Worm (Caenorhabditis elegans) whole organism, L4 larva: ENCODE measurements around the gene srlf-32.

Experiments
- ZK337.2 ChIP-seq: fragments of 200-800 bp; sonication (Bioruptor generic); IDR thresholded peaks from 2 replicates; pipeline ENCODE4 v1.3.6; 2022; ENCODE audit warnings: missing genetic modification reagents, missing genetic modification characterization, missing compliant biosample characterization
- aha-1 ChIP-seq: fragments of 150-350 bp; peaks from one replicate; lab custom pipeline; 2014; ENCODE audit warnings: missing biosample characterization, missing genetic modification characterization
- ama-1 ChIP-seq: fragments of 150-350 bp; optimal IDR thresholded peaks from 2 replicates; lab custom pipeline; 2014; ENCODE audit warnings: inconsistent platforms, mixed read lengths
- arid-1 ChIP-seq: fragments of 200-800 bp; sonication (Bioruptor generic); conservative IDR thresholded peaks from 2 replicates; pipeline ENCODE4 v1.3.6; 2022; ENCODE audit warnings: missing genetic modification reagents, missing genetic modification characterization, missing compliant biosample characterization
- attf-4 ChIP-seq: sonication (generic microtip); optimal IDR thresholded peaks from 3 replicates; lab custom pipeline; 2017; ENCODE audit warnings: missing biosample characterization, missing genetic modification characterization
- daf-12 ChIP-seq: fragments of 150-350 bp; optimal IDR thresholded peaks from 2 replicates; lab custom pipeline; 2014; ENCODE audit warnings: missing biosample characterization, missing genetic modification reagents, missing genetic modification characterization
- daf-16 ChIP-seq, 3 experiments: sonication (generic microtip); optimal IDR thresholded peaks; 2 replicates each; lab custom pipeline; 2016 to 2017; ENCODE audit warnings: missing genetic modification characterization in 3 of 3, missing genetic modification reagents in 3 of 3, mild to moderate bottlenecking in 2 of 3, missing compliant biosample characterization in 2 of 3, missing biosample characterization in 1 of 3, moderate library complexity in 1 of 3
- dmd-6 ChIP-seq: fragments of 200-800 bp; sonication (Bioruptor generic); IDR thresholded peaks from 2 replicates; pipeline ENCODE4 v1.3.6; 2022; ENCODE audit warnings: missing genetic modification reagents, missing genetic modification characterization, missing compliant biosample characterization
- dmd-9 ChIP-seq: fragments of 200-800 bp; sonication (Bioruptor generic); IDR thresholded peaks from 2 replicates; pipeline ENCODE4 v1.3.6; 2022; ENCODE audit warnings: missing genetic modification reagents, missing genetic modification characterization, missing compliant biosample characterization
- hif-1 ChIP-seq, 2 experiments: sonication (generic microtip); optimal IDR thresholded peaks; 2 replicates each; lab custom pipeline; 2016 to 2017; ENCODE audit warnings: missing compliant biosample characterization in 2 of 2, missing genetic modification characterization in 2 of 2, missing genetic modification reagents in 2 of 2, missing genotype in 2 of 2, mild to moderate bottlenecking in 1 of 2
- hlh-11 ChIP-seq: fragments of 200-800 bp; sonication (Bioruptor generic); optimal IDR thresholded peaks from 2 replicates; lab custom pipeline; 2018; ENCODE audit warnings: mild to moderate bottlenecking, missing genetic modification characterization, missing compliant biosample characterization
- hlh-30 ChIP-seq: sonication (generic microtip); optimal IDR thresholded peaks from 2 replicates; lab custom pipeline; 2017; ENCODE audit warnings: antibody characterized with exemption, mild to moderate bottlenecking, missing genetic modification characterization, missing compliant biosample characterization; ENCODE audit not compliant: insufficient read depth
- lim-7 ChIP-seq: fragments of 200-800 bp; sonication (Bioruptor generic); IDR thresholded peaks from 2 replicates; pipeline ENCODE4 v1.3.6; 2022; ENCODE audit warnings: missing genetic modification characterization, missing compliant biosample characterization
- lin-13 ChIP-seq: fragments of 150-350 bp; optimal IDR thresholded peaks from 2 replicates; lab custom pipeline; 2014; ENCODE audit warnings: missing biosample characterization, missing genetic modification reagents, missing genetic modification characterization
- lin-29 ChIP-seq: fragments of 200-800 bp; sonication (Bioruptor generic); IDR thresholded peaks from 2 replicates; pipeline ENCODE4 v1.3.6; 2022; ENCODE audit warnings: missing genetic modification reagents, missing genetic modification characterization, missing compliant biosample characterization
- lin-38 ChIP-seq: fragments of 200-800 bp; sonication (Bioruptor generic); IDR thresholded peaks from 2 replicates; pipeline ENCODE4 v1.3.6; 2022; ENCODE audit warnings: missing genetic modification reagents, missing genetic modification characterization, missing compliant biosample characterization
- lin-39 ChIP-seq: fragments of 150-350 bp; optimal IDR thresholded peaks from 2 replicates; lab custom pipeline; 2014; ENCODE audit warnings: missing biosample characterization, missing genetic modification reagents, missing genetic modification characterization
- lsy-2 ChIP-seq, 2 experiments: fragments of 150-350 bp in 1 of 2; sonication (generic microtip) in 1 of 2; optimal IDR thresholded peaks; 2 replicates each; lab custom pipeline; 2014 to 2017; ENCODE audit warnings: missing biosample characterization in 2 of 2, missing genetic modification characterization in 2 of 2
- madf-9 ChIP-seq: fragments of 200-800 bp; sonication (Bioruptor generic); conservative IDR thresholded peaks from 2 replicates; pipeline ENCODE4 v1.3.6; 2022; ENCODE audit warnings: missing genetic modification reagents, missing genetic modification characterization, missing compliant biosample characterization
- mdl-1 ChIP-seq, 2 experiments: fragments of 150-350 bp in 1 of 2; sonication (generic microtip) in 1 of 2; optimal IDR thresholded peaks; 2 replicates each; lab custom pipeline; 2014 to 2017; ENCODE audit warnings: missing biosample characterization in 2 of 2, missing genetic modification characterization in 2 of 2
- mxl-2 ChIP-seq: fragments of 200-800 bp; sonication (Bioruptor generic); conservative IDR thresholded peaks from 2 replicates; pipeline ENCODE4 v1.3.6; 2022; ENCODE audit warnings: missing genetic modification reagents, missing genetic modification characterization, missing compliant biosample characterization
- mxl-3 ChIP-seq: fragments of 200-800 bp; sonication (Bioruptor generic); optimal IDR thresholded peaks from 2 replicates; lab custom pipeline; 2018; ENCODE audit warnings: mild to moderate bottlenecking, missing genetic modification characterization, missing compliant biosample characterization
- nhr-102 ChIP-seq: sonication (generic microtip); optimal IDR thresholded peaks from 2 replicates; lab custom pipeline; 2016; ENCODE audit warnings: mild to moderate bottlenecking, missing genetic modification characterization, moderate library complexity, missing compliant biosample characterization
- nhr-42 ChIP-seq: fragments of 200-800 bp; sonication (Bioruptor generic); IDR thresholded peaks from 2 replicates; pipeline ENCODE4 v1.3.6; 2022; ENCODE audit warnings: missing genetic modification characterization, missing compliant biosample characterization
- nhr-48 ChIP-seq: sonication (generic microtip); optimal IDR thresholded peaks from 2 replicates; lab custom pipeline; 2016; ENCODE audit warnings: mild to moderate bottlenecking, missing genetic modification characterization, missing compliant biosample characterization
- nhr-76 ChIP-seq: fragments of 150-350 bp; optimal IDR thresholded peaks from 2 replicates; lab custom pipeline; 2014; ENCODE audit warnings: missing biosample characterization, missing genetic modification characterization
- pha-4 ChIP-seq, 2 experiments: fragments of 150-350 bp in 1 of 2; fragments of 200-800 bp in 1 of 2; sonication (Bioruptor generic) in 1 of 2; IDR thresholded peaks in 1 of 2; optimal IDR thresholded peaks in 1 of 2; 2 replicates each; pipeline versions ENCODE4 v1.3.6 to Lab custom; 2014 to 2022; ENCODE audit warnings: missing genetic modification characterization in 2 of 2, missing genetic modification reagents in 2 of 2, missing biosample characterization in 1 of 2, missing compliant biosample characterization in 1 of 2
- pqm-1 ChIP-seq: sonication (generic microtip); optimal IDR thresholded peaks from 2 replicates; lab custom pipeline; 2017; ENCODE audit warnings: missing biosample characterization, missing genetic modification characterization
- saeg-2 ChIP-seq: fragments of 200-800 bp; sonication (Bioruptor generic); IDR thresholded peaks from 2 replicates; pipeline ENCODE4 v1.3.6; 2022; ENCODE audit warnings: missing genetic modification reagents, missing genetic modification characterization, missing compliant biosample characterization
- set-16 ChIP-seq: fragments of 200-800 bp; sonication (Bioruptor generic); IDR thresholded peaks from 2 replicates; pipeline ENCODE4 v1.3.6; 2022; ENCODE audit warnings: missing genetic modification reagents, missing genetic modification characterization, missing compliant biosample characterization
- spr-1 ChIP-seq: sonication (generic microtip); optimal IDR thresholded peaks from 2 replicates; lab custom pipeline; 2016; ENCODE audit warnings: mild to moderate bottlenecking, missing genetic modification characterization, missing compliant biosample characterization
- tra-1 ChIP-seq: fragments of 200-800 bp; sonication (Bioruptor generic); IDR thresholded peaks from 2 replicates; pipeline ENCODE4 v1.3.6; 2022; ENCODE audit warnings: missing genetic modification reagents, missing genetic modification characterization, missing compliant biosample characterization
- unc-62 ChIP-seq, 3 experiments: fragments of 150-350 bp in 1 of 3; sonication (generic microtip); optimal IDR thresholded peaks in 2 of 3; peaks in 1 of 3; 1 replicate in 1 of 3; 2 replicates in 2 of 3; lab custom pipeline; 2014 to 2017; ENCODE audit warnings: missing biosample characterization in 3 of 3, missing genetic modification characterization in 3 of 3, missing genetic modification reagents in 3 of 3, missing genotype in 1 of 3
- vab-7 ChIP-seq: fragments of 200-800 bp; sonication (Bioruptor generic); IDR thresholded peaks from 2 replicates; pipeline ENCODE4 v1.3.6; 2022; ENCODE audit warnings: missing genetic modification reagents, missing genetic modification characterization, missing compliant biosample characterization
- zfp-3 ChIP-seq: fragments of 200-800 bp; sonication (Bioruptor generic); conservative IDR thresholded peaks from 2 replicates; pipeline ENCODE4 v1.3.6; 2022; ENCODE audit warnings: missing genetic modification reagents, missing genetic modification characterization, missing compliant biosample characterization
- ztf-7 ChIP-seq: fragments of 150-350 bp; optimal IDR thresholded peaks from 2 replicates; lab custom pipeline; 2014; ENCODE audit warnings: missing biosample characterization, missing genetic modification characterization

srlf-32 gene

DNA sequence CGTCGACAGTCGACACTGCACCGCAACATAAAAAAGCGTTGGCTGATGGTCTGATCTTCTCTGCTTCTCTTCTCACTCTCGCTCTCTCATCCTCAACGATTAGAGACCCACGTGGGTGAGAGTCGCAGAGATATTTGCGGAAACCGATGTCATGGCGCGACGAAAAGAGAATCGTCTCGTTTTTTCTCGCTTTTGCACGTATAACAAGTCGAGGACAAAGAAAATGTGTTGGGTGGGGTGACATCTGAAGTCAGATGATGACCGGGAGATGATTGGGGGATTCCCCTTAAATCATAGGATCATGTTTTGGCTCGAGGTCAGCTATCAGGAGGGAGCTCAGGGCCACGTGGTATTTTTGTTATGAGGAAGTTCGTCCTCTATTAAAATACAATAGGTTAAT, 30.6 kb downstream of the srlf-32 start (continued):
- TF ChIP-seq ama-1 (lab: Kevin White, UChicago), result no peak
- no peak for TF ChIP-seq ZK337.2 (GFP tag; lab: Robert Waterston, UW)
- peak; percentile 99 for TF ChIP-seq mxl-3 (GFP tag; lab: Kevin White, UChicago)
- TF ChIP-seq pqm-1 (tag; lab: Kevin White, UChicago), result no peak
- TF ChIP-seq mxl-2 (GFP tag; lab: Robert Waterston, UW), result peak; percentile 90
- TF ChIP-seq arid-1 (GFP tag; lab: Robert Waterston, UW), result 0 out of 2 replicates have a peak, but pooled peaks have one; percentile 24
- no peak for TF ChIP-seq attf-4 (tag; lab: Kevin White, UChicago)
- 0 out of 2 replicates have a peak, but pooled peaks have one; percentile 59 for TF ChIP-seq lin-29 (GFP tag; lab: Robert Waterston, UW)
- TF ChIP-seq nhr-102 (tag; lab: Kevin White, UChicago), result peak; percentile 80
- peak; percentile 90 to 99 for TF ChIP-seq hif-1 (tag; optimal IDR thresholded peaks at IDR 0.05; lab: Kevin White, UChicago)
- TF ChIP-seq nhr-48 (tag; lab: Kevin White, UChicago), result peak; percentile 97
- peak; percentile 94 for TF ChIP-seq tra-1
- peak; percentile 89 for TF ChIP-seq saeg-2
- TF ChIP-seq lsy-2 (tag; optimal IDR thresholded peaks at IDR 0.05; lab: Kevin White, UChicago), result peak in 1 of 2 experiments; percentile 74
- TF ChIP-seq set-16, result peak; percentile 80
- TF ChIP-seq pha-4 (GFP tag; IDR thresholded peaks at IDR 0.05; lab: Robert Waterston, UW), result peak; percentile 74
- no peak for TF ChIP-seq pha-4 (tag; optimal IDR thresholded peaks at IDR 0.05; lab: Kevin White, UChicago)
- no peak for TF ChIP-seq daf-16 (GFP tag; optimal IDR thresholded peaks at IDR 0.05; lab: Kevin White, UChicago)
- peak; percentile 71 for TF ChIP-seq daf-16 (tag; optimal IDR thresholded peaks at IDR 0.05; lab: Kevin White, UChicago)
- peak; percentile 45; the same call in 1 of the 2 replicates for TF ChIP-seq madf-9 (GFP tag; lab: Robert Waterston, UW)
- TF ChIP-seq lin-39 (tag; lab: Kevin White, UChicago), result no peak
- TF ChIP-seq nhr-76, result peak; percentile 54
- TF ChIP-seq lin-38, result peak; percentile 40
- TF ChIP-seq zfp-3 (GFP tag; lab: Robert Waterston, UW), result peak; percentile 51; the same call in 1 of the 2 replicates
- TF ChIP-seq vab-7 (GFP tag; lab: Robert Waterston, UW), result no peak
- no peak for TF ChIP-seq dmd-9 (GFP tag; lab: Robert Waterston, UW)
- TF ChIP-seq ztf-7 (tag; lab: Kevin White, UChicago), result peak; percentile 46

DNA sequence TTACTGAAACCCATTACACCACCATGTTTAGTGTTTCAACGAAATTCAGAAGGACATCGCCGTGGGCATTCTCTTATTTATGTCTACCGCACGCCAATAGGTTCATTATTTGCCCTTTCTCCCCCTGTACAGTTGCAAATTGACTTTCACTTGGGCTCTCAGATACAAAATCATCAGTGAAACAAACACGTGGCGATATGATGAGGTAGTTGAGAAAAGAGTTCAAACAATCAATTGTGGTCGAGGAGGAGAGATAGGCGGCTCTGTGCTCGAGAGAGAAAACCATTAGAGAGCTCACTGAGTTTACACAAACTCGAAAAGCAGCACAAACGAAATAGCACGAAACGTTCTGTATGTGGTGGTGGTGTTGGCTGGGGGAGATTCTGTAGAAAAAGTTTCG, 31.2 kb downstream of the srlf-32 start:
- TF ChIP-seq unc-62 (GFP tag; optimal IDR thresholded peaks at IDR 0.05 in 1 of 2; lab: Kevin White, UChicago) (peak in 1 of 2 experiments; percentile 22), unc-62 (tag; optimal IDR thresholded peaks at IDR 0.05; lab: Kevin White, UChicago) (no peak), nhr-42 (GFP tag; lab: Robert Waterston, UW) (no peak), aha-1 (peak; percentile 94), hlh-11 (peak; percentile 40), lin-13 (no peak), dmd-6 (peak; percentile 19; the same call in 1 of the 2 replicates), mxl-3 (GFP tag; lab: Kevin White, UChicago) (peak; percentile 66), mdl-1 (tag; optimal IDR thresholded peaks at IDR 0.05; lab: Kevin White, UChicago) (peak in 1 of 2 experiments; percentile 33), daf-12 (tag; lab: Kevin White, UChicago) (no peak), daf-16 (GFP tag; optimal IDR thresholded peaks at IDR 0.05; lab: Kevin White, UChicago) (peak in 1 of 2 experiments; percentile 7), daf-16 (tag; optimal IDR thresholded peaks at IDR 0.05; lab: Kevin White, UChicago) (no peak), spr-1 (tag; lab: Kevin White, UChicago) (no peak), hlh-30 (peak; percentile 32), pqm-1 (tag; lab: Kevin White, UChicago) (no peak), lim-7 (0 out of 2 replicates have a peak, but pooled peaks have one; percentile 26)
- TF ChIP-seq, all 104 proteins: peak for 9
